Worm (Caenorhabditis elegans) whole organism, midembryonic: ENCODE results near the gene sfxn-1.5.
A peak's percentile ranks its signal among the peaks of the same experiment; 100 is the strongest.

Source experiments
- T22C8.4 ChIP-seq: fragments of 200-800 bp; sonication (Bioruptor generic); IDR thresholded peaks from 2 replicates; pipeline ENCODE4 v1.3.6; 2022; ENCODE audit warnings: missing genetic modification characterization, missing compliant biosample characterization
- cog-1 ChIP-seq: sonication (generic microtip); optimal IDR thresholded peaks from 2 replicates; lab custom pipeline; 2016; ENCODE audit warnings: missing genetic modification characterization, missing compliant biosample characterization
- flt-1 ChIP-seq: fragments of 200-800 bp; sonication (Bioruptor generic); IDR thresholded peaks from 2 replicates; pipeline ENCODE4 v1.3.6; 2022; ENCODE audit warnings: missing genetic modification characterization, missing compliant biosample characterization
- klf-2 ChIP-seq: fragments of 200-800 bp; sonication (Bioruptor generic); conservative IDR thresholded peaks from 2 replicates; pipeline ENCODE4 v1.3.6; 2022; ENCODE audit warnings: missing genetic modification reagents, missing genetic modification characterization, missing compliant biosample characterization
- med-1 ChIP-seq: sonication (generic microtip); optimal IDR thresholded peaks from 2 replicates; lab custom pipeline; 2017; ENCODE audit warnings: missing genetic modification characterization, mild to moderate bottlenecking, missing compliant biosample characterization, antibody characterized with exemption, missing genetic modification reagents; ENCODE audit not compliant: insufficient read depth
- ref-1 ChIP-seq: fragments of 200-800 bp; sonication (Bioruptor generic); conservative IDR thresholded peaks from 2 replicates; pipeline ENCODE4 v1.3.6; 2022; ENCODE audit warnings: missing genetic modification reagents, missing genetic modification characterization, missing compliant biosample characterization
- tab-1 ChIP-seq: fragments of 200-800 bp; sonication (Bioruptor generic); IDR thresholded peaks from 2 replicates; pipeline ENCODE4 v1.3.6; 2022; ENCODE audit warnings: missing genetic modification characterization, missing compliant biosample characterization
- ztf-23 ChIP-seq: fragments of 200-800 bp; sonication (Bioruptor generic); IDR thresholded peaks from 2 replicates; pipeline ENCODE4 v1.3.6; 2022; ENCODE audit warnings: missing genetic modification reagents, missing genetic modification characterization, missing compliant biosample characterization
- ztf-29 ChIP-seq: fragments of 200-800 bp; sonication (Bioruptor generic); IDR thresholded peaks from 2 replicates; pipeline ENCODE4 v1.3.6; 2022; ENCODE audit warnings: missing genetic modification reagents, missing genetic modification characterization, missing compliant biosample characterization

sfxn-1.5 gene

DNA sequence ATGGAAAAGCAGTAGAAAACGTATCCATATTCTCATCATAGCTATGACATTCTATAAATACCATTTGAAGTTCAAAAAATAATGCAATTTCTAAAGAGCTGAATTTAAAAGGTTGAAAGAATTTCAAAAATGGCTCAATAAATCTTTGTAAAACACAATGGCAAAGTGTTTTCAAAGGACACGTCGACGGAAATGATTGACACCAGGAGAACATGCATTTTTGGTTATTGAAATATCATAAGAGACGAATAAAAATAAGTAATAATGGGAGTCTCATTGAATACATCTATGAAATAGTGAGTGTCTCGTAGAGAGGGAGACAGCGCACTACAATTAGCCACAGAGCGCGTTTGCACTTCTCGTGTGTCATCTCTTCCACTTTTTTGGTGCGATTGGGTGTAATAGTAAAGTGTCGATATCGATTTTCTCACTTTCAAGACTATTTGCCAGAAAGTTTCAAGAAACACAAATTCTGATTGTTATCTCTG is 4.9 kb downstream of the sfxn-1.5 start, which contains the start of gene T04F8.2:
TSS of gene T04F8.2 (minus strand) at position 51 of the 488 bp plus-strand sequence.
- TF ChIP-seq med-1 (no peak), ref-1 (GFP tag; lab: Robert Waterston, UW) (no peak), T22C8.4 (GFP tag; lab: Robert Waterston, UW) (peak; percentile 39; the same call in 1 of the 2 replicates), tab-1 (GFP tag; lab: Robert Waterston, UW) (no peak), ztf-29 (no peak), cog-1 (peak; percentile 45), klf-2 (no peak), ztf-23 (GFP tag; lab: Robert Waterston, UW) (no peak), flt-1 (GFP tag; lab: Robert Waterston, UW) (no peak)

DNA sequence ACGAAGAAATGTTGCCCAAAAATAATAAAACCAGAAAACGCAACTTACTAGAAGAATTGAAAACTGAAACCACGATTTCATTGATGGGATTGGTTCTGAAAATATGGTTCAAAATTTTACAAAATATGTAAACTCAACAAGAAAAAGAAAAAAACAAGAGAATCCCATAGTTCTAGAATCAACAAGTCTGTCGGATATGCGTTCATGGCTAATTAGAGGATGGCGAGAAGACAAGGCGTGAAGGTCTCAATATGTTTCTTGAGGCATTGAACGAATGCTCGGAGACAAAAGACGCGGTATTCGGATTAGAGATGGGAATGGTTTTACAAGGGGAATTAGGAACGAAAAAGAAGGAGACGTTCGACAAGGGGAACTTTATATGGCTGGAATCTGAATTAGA is 10.7 kb downstream of the sfxn-1.5 start, which contains the start of gene cutl-11:
TSS of gene cutl-11 (minus strand) at position 101 of the 400 bp plus-strand sequence.
- no peak for TF ChIP-seq flt-1 (GFP tag; lab: Robert Waterston, UW)
- no peak for TF ChIP-seq med-1
- TF ChIP-seq ztf-29, result no peak
- no peak for TF ChIP-seq T22C8.4 (GFP tag; lab: Robert Waterston, UW)
- TF ChIP-seq ztf-23 (GFP tag; lab: Robert Waterston, UW), result no peak
- no peak for TF ChIP-seq klf-2
- TF ChIP-seq cog-1, result no peak
- no peak for TF ChIP-seq tab-1 (GFP tag; lab: Robert Waterston, UW)
- no peak for TF ChIP-seq ref-1 (GFP tag; lab: Robert Waterston, UW)

DNA sequence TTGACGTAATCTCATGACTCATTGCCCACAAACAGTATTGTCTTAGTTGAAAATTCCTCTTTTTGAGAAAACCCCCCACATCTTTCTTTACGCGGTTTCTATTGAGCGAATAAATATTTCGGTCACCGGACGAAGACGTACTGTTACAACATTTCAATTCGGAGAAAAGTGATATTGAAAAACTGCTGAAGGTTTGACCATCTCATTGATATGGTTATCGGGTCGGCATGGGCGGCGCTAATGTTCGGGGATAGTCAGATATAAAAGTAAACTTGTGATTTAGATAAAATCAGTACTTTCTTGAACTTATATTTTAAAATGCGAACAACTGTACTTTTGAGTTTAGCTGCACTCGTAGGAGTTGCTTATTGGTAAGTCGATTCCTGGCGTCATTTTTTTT is 14.3 kb downstream of the sfxn-1.5 start, which contains the start of gene T04F8.8:
TSS of gene T04F8.8 (plus strand) at position 301 of the 400 bp plus-strand sequence.
- TF ChIP-seq ztf-23 (GFP tag; lab: Robert Waterston, UW) (no peak), ref-1 (GFP tag; lab: Robert Waterston, UW) (no peak), T22C8.4 (GFP tag; lab: Robert Waterston, UW) (no peak), tab-1 (GFP tag; lab: Robert Waterston, UW) (no peak), ztf-29 (no peak), med-1 (no peak), klf-2 (no peak), flt-1 (GFP tag; lab: Robert Waterston, UW) (no peak), cog-1 (no peak)

ce11 chrX:11645517-11645916 is 15.9 kb downstream of the sfxn-1.5 start:
- TF ChIP-seq tab-1 (GFP tag; lab: Robert Waterston, UW), result no peak
- no peak for TF ChIP-seq med-1
- TF ChIP-seq klf-2, result no peak
- no peak for TF ChIP-seq ref-1 (GFP tag; lab: Robert Waterston, UW)
- no peak for TF ChIP-seq ztf-29
- TF ChIP-seq flt-1 (GFP tag; lab: Robert Waterston, UW), result 0 out of 2 replicates have a peak, but pooled peaks have one; percentile 39
- peak; percentile 55; the same call in 1 of the 2 replicates for TF ChIP-seq T22C8.4 (GFP tag; lab: Robert Waterston, UW)
- TF ChIP-seq cog-1, result no peak
- TF ChIP-seq ztf-23 (GFP tag; lab: Robert Waterston, UW), result no peak

- TF ChIP-seq ztf-23 (GFP tag; lab: Robert Waterston, UW) (0 out of 2 replicates have a peak, but pooled peaks have one; percentile 51), cog-1 (peak; percentile 62), flt-1 (GFP tag; lab: Robert Waterston, UW) (peak; percentile 72; the same call in 1 of the 2 replicates), klf-2 (0 out of 2 replicates have a peak, but pooled peaks have one; percentile 31)
Observed at ce11 chrX:11643767-11644235, 17.7 kb downstream of the sfxn-1.5 start, which contains the start of gene sto-4. TSS of gene sto-4 (plus strand) at chrX:11644126.

- no peak for TF ChIP-seq ztf-29
- TF ChIP-seq klf-2, result no peak
- TF ChIP-seq T22C8.4 (GFP tag; lab: Robert Waterston, UW), result no peak
- TF ChIP-seq flt-1 (GFP tag; lab: Robert Waterston, UW), result no peak
- TF ChIP-seq ref-1 (GFP tag; lab: Robert Waterston, UW), result no peak
- TF ChIP-seq tab-1 (GFP tag; lab: Robert Waterston, UW), result no peak
- TF ChIP-seq med-1, result no peak
- TF ChIP-seq cog-1, result no peak
- no peak for TF ChIP-seq ztf-23 (GFP tag; lab: Robert Waterston, UW)
Observed at ce11 chrX:11641562-11641961, 19.9 kb downstream of the sfxn-1.5 start.

ce11 chrX:11640463-11640995 is 20.9 kb downstream of the sfxn-1.5 start:
- TF ChIP-seq med-1 (no peak), tab-1 (GFP tag; lab: Robert Waterston, UW) (no peak), cog-1 (no peak), ztf-23 (GFP tag; lab: Robert Waterston, UW) (no peak), T22C8.4 (GFP tag; lab: Robert Waterston, UW) (no peak), ztf-29 (no peak), ref-1 (GFP tag; lab: Robert Waterston, UW) (no peak), klf-2 (no peak), flt-1 (GFP tag; lab: Robert Waterston, UW) (no peak)

DNA sequence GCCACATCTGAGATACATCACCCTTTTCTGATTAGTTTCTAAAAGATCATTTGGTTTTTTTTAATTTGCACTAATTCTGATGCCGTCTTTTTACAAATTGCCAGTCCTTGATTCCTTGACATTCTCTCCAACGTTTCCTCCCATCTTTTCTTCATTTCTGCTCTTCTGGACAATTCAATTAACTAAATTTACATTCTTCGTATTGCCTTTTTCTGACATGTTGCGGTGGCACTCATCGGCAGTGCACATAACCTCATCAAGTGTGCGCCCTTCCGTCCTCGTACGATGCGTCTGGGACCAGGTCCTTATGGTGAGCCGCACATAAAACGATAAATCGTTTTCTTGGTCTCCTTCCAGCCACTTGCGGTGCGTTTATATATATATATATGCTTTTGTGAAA is 22.5 kb downstream of the sfxn-1.5 start:
- TF ChIP-seq cog-1 (no peak), ref-1 (GFP tag; lab: Robert Waterston, UW) (no peak), ztf-29 (no peak), ztf-23 (GFP tag; lab: Robert Waterston, UW) (no peak), tab-1 (GFP tag; lab: Robert Waterston, UW) (no peak), T22C8.4 (GFP tag; lab: Robert Waterston, UW) (no peak)

DNA sequence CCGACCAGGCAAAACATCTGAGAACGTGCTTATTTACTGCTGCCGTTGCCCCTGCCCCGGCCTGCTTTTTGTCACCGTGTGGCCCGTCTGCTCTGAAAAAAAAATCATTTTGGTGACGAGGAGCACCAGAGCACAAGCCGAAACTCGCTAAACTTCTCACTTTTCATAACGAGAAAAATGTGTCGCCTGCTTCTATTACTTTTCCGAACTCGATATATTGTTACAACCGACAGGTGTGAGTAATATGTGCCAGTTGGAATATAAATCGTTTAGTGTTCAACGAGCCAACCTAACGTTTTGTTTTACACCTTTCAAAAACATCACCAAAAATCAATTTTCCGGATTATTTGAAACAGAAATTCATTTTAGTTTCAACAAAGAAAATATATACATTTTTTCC is 23.7 kb downstream of the sfxn-1.5 start:
- TF ChIP-seq flt-1 (GFP tag; lab: Robert Waterston, UW) (no peak), T22C8.4 (GFP tag; lab: Robert Waterston, UW) (no peak), tab-1 (GFP tag; lab: Robert Waterston, UW) (no peak)

- no peak for TF ChIP-seq med-1
- TF ChIP-seq T22C8.4 (GFP tag; lab: Robert Waterston, UW), result no peak
- TF ChIP-seq klf-2, result no peak
- TF ChIP-seq ztf-23 (GFP tag; lab: Robert Waterston, UW), result no peak
- no peak for TF ChIP-seq ref-1 (GFP tag; lab: Robert Waterston, UW)
Observed at ce11 chrX:11633278-11633677, 28.2 kb downstream of the sfxn-1.5 start.
